Worm (Caenorhabditis elegans) whole organism, young adult: ENCODE data around the gene B0250.5.
A peak's percentile ranks its signal among the peaks of the same experiment; 100 is the strongest.

ENCODE experiments used
- D2030.7 ChIP-seq: fragments of 200-800 bp; sonication (Bioruptor generic); IDR thresholded peaks from 2 replicates; pipeline ENCODE4 v1.3.6; 2022; ENCODE audit warnings: missing genetic modification reagents, missing genetic modification characterization, missing compliant biosample characterization
- F33H1.4 ChIP-seq: fragments of 200-800 bp; sonication (Bioruptor generic); IDR thresholded peaks from 2 replicates; pipeline ENCODE4 v1.3.6; 2022; ENCODE audit warnings: missing genetic modification reagents, missing genetic modification characterization, missing compliant biosample characterization
- F39B2.1 ChIP-seq: fragments of 200-800 bp; sonication (Bioruptor generic); IDR thresholded peaks from 2 replicates; pipeline ENCODE4 v1.3.6; 2022; ENCODE audit warnings: missing genetic modification reagents, missing genetic modification characterization, missing compliant biosample characterization
- K11D2.4 ChIP-seq: fragments of 200-800 bp; sonication (Bioruptor generic); IDR thresholded peaks from 2 replicates; pipeline ENCODE4 v1.3.6; 2022; ENCODE audit warnings: missing genetic modification reagents, missing genetic modification characterization, missing compliant biosample characterization
- T26A5.8 ChIP-seq: sonication (generic microtip); optimal IDR thresholded peaks from 2 replicates; lab custom pipeline; 2016; ENCODE audit warnings: missing genetic modification characterization, missing compliant biosample characterization
- Y53G8AR.9 ChIP-seq: fragments of 200-800 bp; sonication (Bioruptor generic); conservative IDR thresholded peaks from 2 replicates; pipeline ENCODE4 v1.3.6; 2022; ENCODE audit warnings: missing genetic modification reagents, missing genetic modification characterization, missing compliant biosample characterization
- ccch-3 ChIP-seq: fragments of 200-800 bp; sonication (Bioruptor generic); optimal IDR thresholded peaks from 2 replicates; lab custom pipeline; 2018; ENCODE audit warnings: mild to moderate bottlenecking, missing genetic modification characterization, missing compliant biosample characterization
- cebp-1 ChIP-seq, 2 experiments: fragments of 200-800 bp in 1 of 2; sonication (Bioruptor generic) in 1 of 2; sonication (generic microtip) in 1 of 2; IDR thresholded peaks in 1 of 2; optimal IDR thresholded peaks in 1 of 2; 2 replicates each; pipeline versions ENCODE4 v1.3.6 to Lab custom; 2017 to 2022; ENCODE audit warnings: missing compliant biosample characterization in 2 of 2, missing genetic modification characterization in 2 of 2, mild to moderate bottlenecking in 1 of 2, missing genetic modification reagents in 1 of 2, moderate library complexity in 1 of 2
- ceh-100 ChIP-seq: fragments of 200-800 bp; sonication (Bioruptor generic); IDR thresholded peaks from 2 replicates; pipeline ENCODE4 v1.3.6; 2022; ENCODE audit warnings: missing genetic modification reagents, missing genetic modification characterization, missing compliant biosample characterization
- ceh-58 ChIP-seq: fragments of 200-800 bp; sonication (Bioruptor generic); IDR thresholded peaks from 2 replicates; pipeline ENCODE4 v1.3.6; 2022; ENCODE audit warnings: missing genetic modification characterization, missing compliant biosample characterization
- ceh-91 ChIP-seq: fragments of 200-800 bp; sonication (Bioruptor generic); IDR thresholded peaks from 2 replicates; pipeline ENCODE4 v1.3.6; 2022; ENCODE audit warnings: missing genetic modification reagents, missing genetic modification characterization, missing compliant biosample characterization
- die-1 ChIP-seq: sonication (generic microtip); optimal IDR thresholded peaks from 2 replicates; lab custom pipeline; 2016; ENCODE audit warnings: missing genotype, mild to moderate bottlenecking, missing genetic modification characterization, missing compliant biosample characterization
- dpff-1 ChIP-seq: sonication (generic microtip); optimal IDR thresholded peaks from 2 replicates; lab custom pipeline; 2017; ENCODE audit warnings: mild to moderate bottlenecking, missing genetic modification characterization, missing compliant biosample characterization
- egl-44 ChIP-seq: fragments of 200-800 bp; sonication (Bioruptor generic); IDR thresholded peaks from 2 replicates; pipeline ENCODE4 v1.3.6; 2022; ENCODE audit warnings: missing genetic modification reagents, missing genetic modification characterization, missing compliant biosample characterization
- ets-4 ChIP-seq: fragments of 200-800 bp; sonication (Bioruptor generic); optimal IDR thresholded peaks from 2 replicates; lab custom pipeline; 2018; ENCODE audit warnings: mild to moderate bottlenecking, missing genetic modification characterization, missing compliant biosample characterization
- gei-17 ChIP-seq: fragments of 200-800 bp; sonication (Bioruptor generic); optimal IDR thresholded peaks from 2 replicates; lab custom pipeline; 2018; ENCODE audit warnings: mild to moderate bottlenecking, missing genetic modification characterization, missing compliant biosample characterization
- hsf-1 ChIP-seq: fragments of 200-800 bp; sonication (Bioruptor generic); IDR thresholded peaks from 2 replicates; pipeline ENCODE4 v1.3.6; 2022; ENCODE audit warnings: missing genetic modification reagents, missing genetic modification characterization, missing compliant biosample characterization
- let-607 ChIP-seq, 2 experiments: fragments of 200-800 bp in 1 of 2; sonication (Bioruptor generic) in 1 of 2; sonication (generic microtip) in 1 of 2; optimal IDR thresholded peaks; 2 replicates each; lab custom pipeline; 2016 to 2018; ENCODE audit warnings: mild to moderate bottlenecking in 2 of 2, missing compliant biosample characterization in 2 of 2, missing genetic modification characterization in 2 of 2, moderate library complexity in 2 of 2, missing genotype in 1 of 2
- lin-35 ChIP-seq, 3 experiments: fragments of 150-350 bp in 2 of 3; sonication (generic microtip) in 1 of 3; optimal IDR thresholded peaks; 2 replicates each; lab custom pipeline; 2014 to 2018; ENCODE audit warnings: missing biosample characterization in 3 of 3, missing genetic modification characterization in 3 of 3, missing genetic modification reagents in 3 of 3
- lin-40 ChIP-seq: sonication (generic microtip); optimal IDR thresholded peaks from 2 replicates; lab custom pipeline; 2016; ENCODE audit warnings: missing genetic modification characterization, mild to moderate bottlenecking, missing compliant biosample characterization, missing genotype, missing genetic modification reagents
- madf-10 ChIP-seq: sonication (generic microtip); optimal IDR thresholded peaks from 2 replicates; lab custom pipeline; 2016; ENCODE audit warnings: mild to moderate bottlenecking, missing genetic modification characterization, missing compliant biosample characterization
- madf-6 ChIP-seq: fragments of 200-800 bp; sonication (Bioruptor generic); IDR thresholded peaks from 2 replicates; pipeline ENCODE4 v1.3.6; 2022; ENCODE audit warnings: missing genetic modification reagents, missing genetic modification characterization, missing compliant biosample characterization
- mcd-1 ChIP-seq: fragments of 200-800 bp; sonication (Bioruptor generic); IDR thresholded peaks from 2 replicates; pipeline ENCODE4 v1.3.6; 2022; ENCODE audit warnings: missing genetic modification reagents, missing genetic modification characterization, missing compliant biosample characterization
- mes-4 ChIP-seq: sonication (generic microtip); optimal IDR thresholded peaks from 2 replicates; lab custom pipeline; 2016; ENCODE audit warnings: missing genotype, missing genetic modification characterization, missing compliant biosample characterization
- nfya-2 ChIP-seq: fragments of 200-800 bp; sonication (Bioruptor generic); IDR thresholded peaks from 2 replicates; pipeline ENCODE4 v1.3.6; 2022; ENCODE audit warnings: missing genetic modification reagents, missing genetic modification characterization, missing compliant biosample characterization
- nfyb-1 ChIP-seq: fragments of 200-800 bp; sonication (Bioruptor generic); IDR thresholded peaks from 2 replicates; pipeline ENCODE4 v1.3.6; 2022; ENCODE audit warnings: missing genetic modification reagents, missing genetic modification characterization, missing compliant biosample characterization
- nhr-27 ChIP-seq: fragments of 200-800 bp; sonication (Bioruptor generic); optimal IDR thresholded peaks from 2 replicates; lab custom pipeline; 2018; ENCODE audit warnings: mild to moderate bottlenecking, missing genetic modification characterization, moderate library complexity, missing compliant biosample characterization
- nhr-80 ChIP-seq: sonication (generic microtip); optimal IDR thresholded peaks from 2 replicates; lab custom pipeline; 2016; ENCODE audit warnings: missing genetic modification characterization, missing compliant biosample characterization
- nhr-90 ChIP-seq: sonication (generic microtip); optimal IDR thresholded peaks from 2 replicates; lab custom pipeline; 2016; ENCODE audit warnings: missing genotype, mild to moderate bottlenecking, missing genetic modification characterization, missing compliant biosample characterization
- repo-1 ChIP-seq: sonication (generic microtip); optimal IDR thresholded peaks from 2 replicates; lab custom pipeline; 2017; ENCODE audit warnings: mild to moderate bottlenecking, missing genetic modification characterization, missing compliant biosample characterization
- snpc-4 ChIP-seq, 5 experiments: fragments of 150-350 bp in 1 of 5; sonication (generic microtip) in 4 of 5; optimal IDR thresholded peaks; 2 replicates each; lab custom pipeline; 2014 to 2018; ENCODE audit warnings: missing genetic modification characterization in 5 of 5, missing biosample characterization in 3 of 5, antibody characterized with exemption in 2 of 5, mild to moderate bottlenecking in 2 of 5, missing compliant biosample characterization in 2 of 5, missing genotype in 2 of 5, moderate library complexity in 2 of 5, missing genetic modification reagents in 1 of 5
- xnd-1 ChIP-seq: sonication (generic microtip); optimal IDR thresholded peaks from 2 replicates; lab custom pipeline; 2016; ENCODE audit warnings: missing genotype, missing genetic modification reagents, missing genetic modification characterization, missing compliant biosample characterization
- zfh-2 ChIP-seq: fragments of 200-800 bp; sonication (Bioruptor generic); conservative IDR thresholded peaks from 2 replicates; pipeline ENCODE4 v1.3.6; 2022; ENCODE audit warnings: missing genetic modification reagents, missing genetic modification characterization, missing compliant biosample characterization
- zim-3 ChIP-seq: sonication (generic microtip); optimal IDR thresholded peaks from 2 replicates; lab custom pipeline; 2017; ENCODE audit warnings: mild to moderate bottlenecking, missing genetic modification characterization, moderate library complexity, missing compliant biosample characterization

B0250.5 gene

DNA sequence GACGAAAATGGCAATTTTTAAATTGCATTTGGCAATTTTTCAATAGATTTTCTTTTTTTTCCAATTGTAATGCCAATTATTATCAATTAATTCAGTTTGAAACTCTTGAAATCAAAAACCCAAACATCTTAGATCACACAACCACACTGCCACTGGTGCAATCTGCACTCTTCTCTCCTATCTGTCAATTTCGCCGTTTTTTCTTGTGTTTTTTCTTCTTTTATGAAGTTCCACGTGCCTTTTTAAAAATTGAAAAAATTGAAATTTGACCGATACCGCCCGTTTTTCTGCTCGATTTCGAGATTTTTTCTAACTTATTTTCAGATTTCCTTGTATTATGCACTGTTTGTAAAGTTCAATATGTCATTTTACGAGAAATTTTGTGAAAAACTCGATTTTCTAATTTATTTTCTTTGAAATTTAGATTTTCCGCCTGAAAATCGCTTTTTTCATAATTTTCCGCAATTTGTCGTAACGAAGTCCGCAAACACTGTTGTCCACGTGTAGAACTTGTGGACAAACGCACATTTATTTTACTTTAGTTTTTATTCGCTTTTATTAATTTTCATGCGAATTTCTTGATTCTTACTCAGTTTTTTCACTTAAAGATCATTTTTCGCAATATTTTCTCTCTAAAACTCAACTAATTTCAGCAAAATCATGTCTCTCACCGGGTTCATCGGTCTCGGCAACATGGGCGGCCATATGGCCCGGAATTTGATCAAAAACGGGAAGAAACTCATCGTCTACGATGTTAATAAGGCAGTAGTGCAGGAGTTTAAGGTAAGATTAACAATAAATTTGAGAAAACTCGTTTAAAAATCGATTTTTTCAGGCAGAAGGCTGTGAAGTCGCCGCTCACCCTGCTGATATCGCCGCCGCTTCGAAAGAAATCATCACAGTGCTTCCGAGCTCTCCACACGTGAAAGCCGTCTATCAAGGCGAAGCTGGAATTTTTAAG is at the start of gene B0250.5:
Gene B0250.5 (plus strand): TSS at position 654 of the 961 bp plus-strand sequence.
- TF ChIP-seq ceh-91 (GFP tag; lab: Robert Waterston, UW) (no peak), lin-35 (GFP tag; optimal IDR thresholded peaks at IDR 0.05; lab: Kevin White, UChicago) (peak in 1 of 3 experiments; percentile 61), repo-1 (tag; lab: Kevin White, UChicago) (no peak), dpff-1 (no peak), madf-6 (no peak), nhr-80 (peak; percentile 52), F39B2.1 (GFP tag; lab: Robert Waterston, UW) (no peak), lin-40 (tag; lab: Kevin White, UChicago) (peak; percentile 32), ceh-58 (GFP tag; lab: Robert Waterston, UW) (no peak), D2030.7 (GFP tag; lab: Robert Waterston, UW) (peak; percentile 26; the same call in 1 of the 2 replicates), xnd-1 (tag; lab: Kevin White, UChicago) (no peak), ccch-3 (no peak), let-607 (tag; optimal IDR thresholded peaks at IDR 0.05; lab: Kevin White, UChicago) (peak; percentile 48 to 79), die-1 (tag; lab: Kevin White, UChicago) (no peak), K11D2.4 (GFP tag; lab: Robert Waterston, UW) (no peak), zim-3 (tag; lab: Kevin White, UChicago) (no peak), ceh-100 (GFP tag; lab: Robert Waterston, UW) (no peak), mcd-1 (GFP tag; lab: Robert Waterston, UW) (no peak)

DNA sequence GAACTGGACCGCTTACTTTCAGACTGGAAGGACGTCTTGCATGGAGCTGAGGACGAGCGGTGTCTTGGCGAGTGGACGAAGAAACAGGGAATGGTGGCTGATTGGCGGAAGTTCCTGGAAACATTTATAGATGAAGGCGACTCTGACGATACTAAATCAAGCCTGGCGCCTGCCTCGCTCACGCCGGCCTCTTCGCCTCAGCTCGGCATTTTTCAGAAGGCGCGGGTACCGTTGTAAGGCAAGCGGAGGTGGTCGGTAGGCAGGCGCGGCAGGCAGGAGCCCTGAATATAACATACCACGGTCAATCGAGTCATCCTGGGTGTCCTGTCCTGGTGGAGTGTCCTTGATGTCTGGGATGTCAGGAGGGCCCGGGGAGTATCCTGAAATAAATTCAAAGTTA is 47.8 kb upstream of the B0250.5 start:
- TF ChIP-seq egl-44 (GFP tag; lab: Robert Waterston, UW) (no peak), F33H1.4 (no peak), gei-17 (GFP tag; lab: Kevin White, UChicago) (no peak), zfh-2 (peak; percentile 83)

DNA sequence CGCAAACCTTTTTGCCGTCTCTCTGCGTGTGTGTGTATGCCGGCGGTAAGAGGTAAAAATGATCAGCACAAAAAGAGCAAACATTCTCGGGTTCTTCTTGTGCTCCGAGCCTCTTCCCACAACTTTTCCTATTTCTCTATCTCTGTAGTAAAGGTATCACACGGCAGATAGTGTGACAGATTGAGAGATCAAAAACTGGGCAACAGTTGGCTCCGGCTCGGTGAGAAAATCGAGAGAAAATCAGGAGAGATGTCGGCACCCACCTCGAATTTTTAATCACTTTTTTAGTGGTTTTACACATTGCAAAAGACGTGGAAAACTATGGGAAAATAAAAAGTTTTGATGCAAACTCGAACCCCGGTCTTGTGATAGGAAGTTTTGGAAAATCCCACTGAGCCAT is 41.9 kb upstream of the B0250.5 start:
- no peak for TF ChIP-seq hsf-1 (GFP tag; lab: Robert Waterston, UW)
- TF ChIP-seq mes-4: no peak
- TF ChIP-seq madf-10: no peak
- TF ChIP-seq ceh-58 (GFP tag; lab: Robert Waterston, UW): no peak
- no peak for TF ChIP-seq nhr-80
- TF ChIP-seq ets-4 (GFP tag; lab: Kevin White, UChicago): no peak
- no peak for TF ChIP-seq cebp-1 (GFP tag; IDR thresholded peaks at IDR 0.05; lab: Robert Waterston, UW)
- no peak for TF ChIP-seq cebp-1 (tag; optimal IDR thresholded peaks at IDR 0.05; lab: Kevin White, UChicago)
- no peak for TF ChIP-seq Y53G8AR.9
- TF ChIP-seq nfya-2 (GFP tag; lab: Robert Waterston, UW): no peak
- TF ChIP-seq T26A5.8: no peak
- TF ChIP-seq nhr-27: no peak

DNA sequence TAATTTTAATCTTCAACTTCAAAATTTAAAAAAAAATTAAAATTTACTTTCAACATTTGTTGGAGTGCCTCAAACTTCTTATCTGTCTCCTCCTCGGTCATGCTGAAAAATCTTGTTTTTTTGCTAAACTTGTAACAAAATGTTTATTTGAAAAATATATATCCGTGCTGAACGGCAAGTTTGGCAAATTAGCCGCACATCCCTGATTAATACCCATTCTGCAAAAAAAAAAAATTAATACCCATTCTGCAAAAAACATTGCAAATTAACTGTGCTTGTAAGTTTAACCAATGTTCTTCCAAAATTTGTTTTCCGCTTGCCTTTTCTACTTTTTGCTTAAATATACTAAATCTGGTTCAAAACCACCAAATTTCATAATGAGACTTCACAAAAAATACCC is 40.6 kb upstream of the B0250.5 start, which contains the start of gene F48F5.6:
Gene F48F5.6 (minus strand): TSS at position 101 of the 400 bp plus-strand sequence.
- TF ChIP-seq snpc-4 (GFP tag; optimal IDR thresholded peaks at IDR 0.05; lab: Kevin White, UChicago): no peak
- TF ChIP-seq snpc-4 (tag; optimal IDR thresholded peaks at IDR 0.05; lab: Kevin White, UChicago): no peak
- no peak for TF ChIP-seq repo-1 (tag; lab: Kevin White, UChicago)
- no peak for TF ChIP-seq F33H1.4
- TF ChIP-seq nfyb-1 (GFP tag; lab: Robert Waterston, UW): no peak
- no peak for TF ChIP-seq ets-4 (GFP tag; lab: Kevin White, UChicago)
- no peak for TF ChIP-seq zfh-2
- TF ChIP-seq gei-17 (GFP tag; lab: Kevin White, UChicago): no peak
- TF ChIP-seq nhr-90: no peak
